Fruit fly (Drosophila melanogaster) whole organism, embryonic: Measurements from ENCODE around the gene CG46465.

Source experiments
- Ada2b ChIP-seq: fragments of 200-800 bp; sonication (Bioruptor generic); IDR thresholded peaks from 2 replicates; pipeline ENCODE4 v1.3.6; 2022; ENCODE audit warnings: missing biosample characterization, missing genetic modification characterization
- Adf1 ChIP-seq: fragments of 200-800 bp; sonication (Bioruptor generic); IDR thresholded peaks from 2 replicates; pipeline ENCODE4 v1.3.6; 2022; ENCODE audit warnings: missing biosample characterization, missing genetic modification characterization
- B-H1 ChIP-seq: fragments of 200-800 bp; sonication (Bioruptor generic); IDR thresholded peaks from 3 replicates; pipeline ENCODE4 v1.3.6; 2022; ENCODE audit warnings: missing biosample characterization, missing genetic modification characterization
- BEAF-32 ChIP-seq: fragments of 200-800 bp; sonication (Bioruptor generic); optimal IDR thresholded peaks from 3 replicates; lab custom pipeline; 2017; ENCODE audit warnings: missing biosample characterization, missing genetic modification characterization, mild to moderate bottlenecking, moderate library complexity, missing genetic modification reagents
- Bteb2 ChIP-seq: fragments of 200-800 bp; sonication (Bioruptor generic); optimal IDR thresholded peaks from 2 replicates; lab custom pipeline; 2016; ENCODE audit warnings: missing biosample characterization, missing genetic modification characterization
- CG10274 ChIP-seq: fragments of 200-800 bp; sonication (Bioruptor generic); optimal IDR thresholded peaks from 3 replicates; lab custom pipeline; 2017; ENCODE audit warnings: missing biosample characterization, mild to moderate bottlenecking, missing genetic modification characterization
- CG11247 ChIP-seq: fragments of 200-800 bp; sonication (Bioruptor generic); IDR thresholded peaks from 2 replicates; pipeline ENCODE4 v1.3.6; 2022; ENCODE audit warnings: missing biosample characterization, missing genetic modification characterization
- CG12071 ChIP-seq: fragments of 200-800 bp; sonication (Bioruptor generic); optimal IDR thresholded peaks from 3 replicates; lab custom pipeline; 2018; ENCODE audit warnings: missing biosample characterization, mild to moderate bottlenecking, missing genetic modification characterization
- CG1233 ChIP-seq: fragments of 200-800 bp; sonication (Bioruptor generic); optimal IDR thresholded peaks from 4 replicates; lab custom pipeline; 2018; ENCODE audit warnings: missing biosample characterization, mild to moderate bottlenecking, missing genetic modification characterization
- CG12659 ChIP-seq: fragments of 200-800 bp; sonication (Bioruptor generic); optimal IDR thresholded peaks from 3 replicates; lab custom pipeline; 2017; ENCODE audit warnings: mild to moderate bottlenecking, missing biosample characterization, missing genetic modification reagents, missing genetic modification characterization
- CG14014 ChIP-seq: fragments of 200-800 bp; sonication (Bioruptor generic); IDR thresholded peaks from 2 replicates; pipeline ENCODE4 v1.3.6; 2022; ENCODE audit warnings: missing biosample characterization, missing genetic modification characterization
- CG1603 ChIP-seq: fragments of 200-800 bp; sonication (Bioruptor generic); optimal IDR thresholded peaks from 2 replicates; lab custom pipeline; 2019; ENCODE audit warnings: missing biosample characterization, mild to moderate bottlenecking, missing genetic modification characterization, moderate library complexity
- CG16815 ChIP-seq: fragments of 200-800 bp; sonication (Bioruptor generic); optimal IDR thresholded peaks from 3 replicates; lab custom pipeline; 2017; ENCODE audit warnings: missing biosample characterization, mild to moderate bottlenecking, missing genetic modification characterization
- CG18599 ChIP-seq: fragments of 200-800 bp; sonication (Bioruptor generic); optimal IDR thresholded peaks from 3 replicates; lab custom pipeline; 2017; ENCODE audit warnings: missing biosample characterization, missing genetic modification characterization, mild to moderate bottlenecking, moderate library complexity, missing genetic modification reagents
- CG2889 ChIP-seq: fragments of 200-800 bp; sonication (Bioruptor generic); IDR thresholded peaks from 3 replicates; pipeline ENCODE4 v1.3.6; 2022; ENCODE audit warnings: missing biosample characterization, missing genetic modification characterization
- CG30431 ChIP-seq: fragments of 200-800 bp; sonication (Bioruptor generic); optimal IDR thresholded peaks from 2 replicates; lab custom pipeline; 2017; ENCODE audit warnings: missing biosample characterization, missing genetic modification characterization
- CG3065 ChIP-seq: fragments of 200-800 bp; sonication (Bioruptor generic); optimal IDR thresholded peaks from 2 replicates; lab custom pipeline; 2016; ENCODE audit warnings: missing biosample characterization, missing genetic modification characterization
- CG33557 ChIP-seq: fragments of 200-800 bp; sonication (Bioruptor generic); optimal IDR thresholded peaks from 2 replicates; lab custom pipeline; 2019; ENCODE audit warnings: missing biosample characterization, mild to moderate bottlenecking, missing genetic modification characterization, moderate library complexity
- CG8388 ChIP-seq: fragments of 200-800 bp; sonication (Bioruptor generic); optimal IDR thresholded peaks from 2 replicates; lab custom pipeline; 2019; ENCODE audit warnings: missing biosample characterization, mild to moderate bottlenecking, missing genetic modification characterization, moderate library complexity
- Dad ChIP-seq: fragments of 200-800 bp; sonication (Bioruptor generic); optimal IDR thresholded peaks from 3 replicates; lab custom pipeline; 2016; ENCODE audit warnings: missing biosample characterization, missing genetic modification characterization
- Deaf1 ChIP-seq: fragments of 200-800 bp; optimal IDR thresholded peaks from 3 replicates; lab custom pipeline; 2019; ENCODE audit warnings: missing biosample characterization, mild to moderate bottlenecking, missing genetic modification characterization, moderate library complexity
- Dfd ChIP-seq, 2 experiments: fragments of >200 bp; optimal IDR thresholded peaks; 2 replicates each; lab custom pipeline; 2017; ENCODE audit warnings: missing biosample characterization in 2 of 2, missing genetic modification characterization in 2 of 2
- Gsc ChIP-seq: fragments of 200-800 bp; sonication (Bioruptor generic); IDR thresholded peaks from 2 replicates; pipeline ENCODE4 v1.3.6; 2022; ENCODE audit warnings: missing biosample characterization, missing genetic modification characterization
- HHEX ChIP-seq: fragments of 200-800 bp; sonication (Bioruptor generic); optimal IDR thresholded peaks from 3 replicates; lab custom pipeline; 2017; ENCODE audit warnings: missing biosample characterization, mild to moderate bottlenecking, missing genetic modification characterization, missing genetic modification reagents
- HmgD ChIP-seq: fragments of 200-800 bp; sonication (Bioruptor generic); optimal IDR thresholded peaks from 3 replicates; lab custom pipeline; 2016; ENCODE audit warnings: missing biosample characterization, missing genetic modification characterization
- Kr ChIP-seq: fragments of 200-800 bp; sonication (Bioruptor generic); optimal IDR thresholded peaks from 2 replicates; lab custom pipeline; 2017; ENCODE audit warnings: missing biosample characterization, mild to moderate bottlenecking, missing genetic modification characterization
- Myb ChIP-seq: fragments of 200-800 bp; sonication (Bioruptor generic); optimal IDR thresholded peaks from 2 replicates; lab custom pipeline; 2016; ENCODE audit warnings: missing biosample characterization, missing genetic modification characterization
- Nf-YA ChIP-seq: fragments of 200-800 bp; sonication (Bioruptor generic); IDR thresholded peaks from 2 replicates; pipeline ENCODE4 v1.3.6; 2022; ENCODE audit warnings: missing biosample characterization, missing genetic modification characterization
- Pdp1 ChIP-seq, 2 experiments: fragments of 200-800 bp; sonication (Bioruptor generic); optimal IDR thresholded peaks; 3 replicates each; lab custom pipeline; 2016; ENCODE audit warnings: missing biosample characterization in 2 of 2, missing genetic modification characterization in 2 of 2, mild to moderate bottlenecking in 1 of 2, moderate library complexity in 1 of 2
- Scr ChIP-seq: fragments of 200-800 bp; sonication (Bioruptor generic); IDR thresholded peaks from 2 replicates; pipeline ENCODE4 v1.3.6; 2022; ENCODE audit warnings: missing biosample characterization, missing genetic modification characterization; ENCODE audit not compliant: partially characterized antibody
- Trl ChIP-seq, 3 experiments: fragments of >200 bp in 2 of 3; fragments of 200-800 bp in 1 of 3; sonication (Bioruptor generic) in 1 of 3; optimal IDR thresholded peaks; 2 replicates in 1 of 3; 3 replicates in 2 of 3; lab custom pipeline; 2016 to 2017; ENCODE audit warnings: missing biosample characterization in 1 of 3, missing genetic modification characterization in 1 of 3
- Xbp1 ChIP-seq: fragments of 200-800 bp; sonication (Bioruptor generic); optimal IDR thresholded peaks from 3 replicates; lab custom pipeline; 2016; ENCODE audit warnings: missing biosample characterization, mild to moderate bottlenecking, missing genetic modification characterization
- ac ChIP-seq: fragments of 200-800 bp; sonication (Bioruptor generic); optimal IDR thresholded peaks from 3 replicates; lab custom pipeline; 2017; ENCODE audit warnings: missing biosample characterization, mild to moderate bottlenecking, missing genetic modification characterization
- al ChIP-seq: fragments of 200-800 bp; sonication (Bioruptor generic); IDR thresholded peaks from 2 replicates; pipeline ENCODE4 v1.3.6; 2022; ENCODE audit warnings: missing biosample characterization, missing genetic modification characterization
- emc ChIP-seq: fragments of 200-800 bp; sonication (Bioruptor generic); optimal IDR thresholded peaks from 2 replicates; lab custom pipeline; 2016; ENCODE audit warnings: missing biosample characterization, missing genetic modification characterization
- fd64A ChIP-seq: fragments of 200-800 bp; sonication (Bioruptor generic); optimal IDR thresholded peaks from 3 replicates; lab custom pipeline; 2018; ENCODE audit warnings: missing biosample characterization, mild to moderate bottlenecking, missing genetic modification characterization
- grn ChIP-seq: fragments of 200-800 bp; sonication (Bioruptor generic); optimal IDR thresholded peaks from 3 replicates; lab custom pipeline; 2017; ENCODE audit warnings: missing biosample characterization, missing genetic modification characterization
- gsb ChIP-seq: fragments of 200-800 bp; sonication (Bioruptor generic); IDR thresholded peaks from 2 replicates; pipeline ENCODE4 v1.3.6; 2022; ENCODE audit warnings: missing biosample characterization, missing genetic modification characterization
- oc ChIP-seq: fragments of 200-800 bp; sonication (Bioruptor generic); optimal IDR thresholded peaks from 2 replicates; lab custom pipeline; 2018; ENCODE audit warnings: missing biosample characterization, mild to moderate bottlenecking, missing genetic modification characterization, moderate library complexity
- prd ChIP-seq, 3 experiments: fragments of >200 bp in 2 of 3; fragments of 200-800 bp in 1 of 3; sonication (Bioruptor generic) in 1 of 3; optimal IDR thresholded peaks in 2 of 3; IDR thresholded peaks in 1 of 3; 2 replicates in 2 of 3; 3 replicates in 1 of 3; pipeline versions ENCODE4 v1.3.6 to Lab custom; 2017 to 2022; ENCODE audit warnings: missing biosample characterization in 1 of 3, missing genetic modification characterization in 1 of 3
- usp ChIP-seq: fragments of >200 bp; optimal IDR thresholded peaks from 2 replicates; lab custom pipeline; 2017; ENCODE audit warnings: missing biosample characterization, missing genetic modification characterization
- z ChIP-seq: fragments of 200-800 bp; sonication (Bioruptor generic); IDR thresholded peaks from 3 replicates; pipeline ENCODE4 v1.3.6; 2022; ENCODE audit warnings: missing biosample characterization, missing genetic modification characterization

The CG46465 gene

DNA sequence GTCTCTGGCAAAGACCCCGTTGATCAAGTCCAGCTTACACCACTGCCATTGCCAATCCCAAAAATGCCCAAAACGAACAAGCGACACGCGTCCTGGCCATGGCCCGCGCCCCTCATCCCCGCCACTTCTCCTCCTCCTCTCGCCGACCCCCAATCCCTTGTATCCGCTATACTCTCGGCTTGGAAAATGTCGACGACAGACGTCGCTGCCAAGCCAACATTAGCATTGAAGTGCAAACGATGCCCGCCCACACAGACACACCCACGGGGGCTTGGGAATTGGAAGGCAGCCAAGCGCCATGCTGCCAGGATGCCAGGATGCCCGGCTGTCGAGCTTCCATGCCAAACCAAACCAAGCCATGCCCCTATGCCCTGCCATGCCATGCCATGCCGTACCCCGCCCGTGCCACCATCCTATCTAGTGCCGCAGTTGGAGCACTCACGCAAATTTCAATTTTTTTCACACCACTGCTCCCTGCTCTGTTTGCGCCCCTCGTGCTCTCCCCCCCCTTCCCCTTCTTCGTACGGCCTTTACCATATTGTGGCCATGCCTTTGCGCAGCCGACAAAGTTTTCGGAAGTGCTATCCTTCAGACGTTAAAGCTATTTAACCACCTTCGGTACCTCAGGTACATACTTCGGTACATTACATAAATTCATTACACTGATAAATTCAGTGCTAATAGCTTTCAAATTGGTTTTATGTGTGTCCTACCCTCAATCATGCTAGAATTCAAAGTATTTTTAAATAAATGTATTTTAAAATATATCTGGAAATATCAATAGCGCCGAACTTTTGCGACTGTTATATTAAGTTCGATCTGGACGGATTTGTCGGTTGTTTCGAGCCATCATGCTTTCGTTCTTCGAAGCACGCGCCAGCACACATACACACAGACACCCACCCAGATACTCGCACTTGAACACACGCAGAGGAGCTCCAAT, 29.3 kb downstream of the CG46465 start (continued):
- TF ChIP-seq Dfd (GFP tag; optimal IDR thresholded peaks at IDR 0.05; lab: Kevin White, UChicago) (no peak), gsb (GFP tag; lab: Robert Waterston, UW) (0 out of 2 replicates have a peak, but pooled peaks have one; percentile 35), Kr (GFP tag; lab: Kevin White, UChicago) (no peak), CG18599 (GFP tag; lab: Kevin White, UChicago) (peak; percentile 91)

DNA sequence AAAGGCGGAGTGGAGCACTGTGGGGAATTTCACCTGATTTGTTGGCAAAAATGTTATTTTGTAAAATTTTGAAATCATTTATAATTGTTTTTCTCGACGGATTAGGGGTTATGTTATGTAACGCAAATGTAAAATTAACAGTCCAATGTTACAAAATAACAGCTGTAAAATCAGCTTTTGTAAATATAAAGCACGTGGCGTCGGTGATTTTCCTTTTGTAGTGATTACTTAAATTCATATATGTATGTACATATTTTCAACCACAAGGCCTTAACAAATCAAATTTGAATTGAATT, 29.9 kb downstream of the CG46465 start, which contains the start of gene CG15172:
TSS of gene CG15172 (plus strand) at position 197 of the 296 bp plus-strand sequence.
- TF ChIP-seq Adf1 (GFP tag; lab: Robert Waterston, UW) (no peak), Pdp1 (GFP tag; optimal IDR thresholded peaks at IDR 0.05; lab: Kevin White, UChicago) (peak in 1 of 2 experiments; percentile 78)

DNA sequence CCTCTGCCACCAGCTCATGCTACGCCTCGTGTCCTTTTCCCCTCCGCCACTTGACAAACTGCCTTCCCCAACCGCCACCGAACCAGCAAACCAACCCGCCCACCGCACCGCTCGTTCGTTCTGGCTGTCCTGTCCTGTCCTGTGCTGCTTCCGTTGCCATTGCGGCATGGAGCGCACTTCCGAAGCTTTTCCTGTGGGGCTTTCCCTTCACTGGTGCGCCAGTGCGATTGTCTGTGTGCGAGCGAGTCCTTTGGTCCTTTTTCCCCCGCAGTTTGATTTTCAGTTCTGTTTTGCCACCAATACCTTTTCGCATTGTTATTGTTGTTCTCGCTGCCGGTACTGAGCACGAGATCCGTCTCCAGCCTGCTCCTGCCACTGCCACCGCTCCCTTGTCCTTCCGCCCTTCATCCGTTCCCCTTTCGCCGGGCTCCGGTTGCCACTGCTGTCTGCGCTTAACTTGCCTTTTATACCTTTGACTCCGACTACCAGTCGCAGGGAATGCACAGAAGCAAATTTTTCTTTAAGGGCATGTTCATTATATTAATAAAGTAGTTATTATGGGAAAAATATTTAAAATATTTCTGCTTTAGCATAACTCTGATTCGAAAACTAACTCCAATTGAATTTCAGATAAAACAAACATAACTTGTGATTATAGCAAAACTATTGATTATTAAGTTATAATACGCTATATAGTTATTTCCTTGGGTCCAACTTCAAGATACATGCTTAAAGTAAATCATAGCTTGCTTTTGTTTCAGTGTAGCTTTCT, 31.9 kb downstream of the CG46465 start:
- TF ChIP-seq Ada2b (GFP tag; lab: Robert Waterston, UW) (peak; percentile 39; the same call in 1 of the 2 replicates), Scr (GFP tag; lab: Robert Waterston, UW) (no peak), z (GFP tag; lab: Robert Waterston, UW) (no peak), CG30431 (GFP tag; lab: Kevin White, UChicago) (no peak), CG12659 (GFP tag; lab: Kevin White, UChicago) (peak; percentile 78), CG16815 (GFP tag; lab: Kevin White, UChicago) (peak; percentile 25), ac (no peak), Trl (optimal IDR thresholded peaks at IDR 0.05; lab: Kevin White, UChicago) (no peak), Trl (GFP tag; optimal IDR thresholded peaks at IDR 0.05; lab: Kevin White, UChicago) (no peak), usp (GFP tag; lab: Kevin White, UChicago) (no peak), CG8388 (GFP tag; lab: Kevin White, UChicago) (peak; percentile 65), HmgD (GFP tag; lab: Kevin White, UChicago) (no peak), B-H1 (peak; percentile 37; the same call in 2 of the 3 replicates), CG14014 (GFP tag; lab: Robert Waterston, UW) (peak; percentile 58; the same call in 1 of the 2 replicates), BEAF-32 (no peak), CG11247 (GFP tag; lab: Robert Waterston, UW) (no peak), al (peak; percentile 23; the same call in 1 of the 2 replicates), CG10274 (GFP tag; lab: Kevin White, UChicago) (peak; percentile 9), emc (GFP tag; lab: Kevin White, UChicago) (no peak), Gsc (no peak), Deaf1 (tag; lab: Kevin White, UChicago) (peak; percentile 54), CG3065 (GFP tag; lab: Kevin White, UChicago) (no peak), fd64A (no peak), Myb (GFP tag; lab: Kevin White, UChicago) (no peak), HHEX (GFP tag; lab: Kevin White, UChicago) (peak; percentile 78), grn (GFP tag; lab: Kevin White, UChicago) (no peak), Nf-YA (no peak), CG1233 (GFP tag; lab: Kevin White, UChicago) (peak; percentile 64), CG33557 (GFP tag; lab: Kevin White, UChicago) (no peak), CG1603 (peak; percentile 24), CG2889 (GFP tag; lab: Robert Waterston, UW) (no peak), oc (tag; lab: Kevin White, UChicago) (peak; percentile 31), prd (optimal IDR thresholded peaks at IDR 0.05; lab: Kevin White, UChicago) (no peak), prd (GFP tag; IDR thresholded peaks at IDR 0.05; lab: Robert Waterston, UW) (peak; percentile 46; the same call in 2 of the 3 replicates), CG12071 (peak; percentile 25), Xbp1 (GFP tag; lab: Kevin White, UChicago) (peak; percentile 69), Dad (GFP tag; lab: Kevin White, UChicago) (no peak), Bteb2 (GFP tag; lab: Kevin White, UChicago) (peak; percentile 40)
